Fruit fly (Drosophila melanogaster) whole organism, wandering third instar larva: ENCODE results near the gene Tis11.
A peak's percentile ranks its signal among the peaks of the same experiment; 100 is the strongest.

Source experiments
- Abd-B ChIP-seq: fragments of >200 bp; optimal IDR thresholded peaks from 2 replicates; lab custom pipeline; 2017; ENCODE audit warnings: missing biosample characterization, missing genetic modification characterization
- CG32264 ChIP-seq: fragments of 200-800 bp; sonication (Bioruptor generic); optimal IDR thresholded peaks from 2 replicates; lab custom pipeline; 2016; ENCODE audit warnings: missing biosample characterization, missing genetic modification characterization
- CrebA ChIP-seq: fragments of 200-800 bp; sonication (Bioruptor generic); optimal IDR thresholded peaks from 2 replicates; lab custom pipeline; 2016; ENCODE audit warnings: missing biosample characterization, mild to moderate bottlenecking, missing genetic modification characterization, borderline replicate concordance
- Dfd ChIP-seq: fragments of >200 bp; optimal IDR thresholded peaks from 2 replicates; lab custom pipeline; 2017; ENCODE audit warnings: missing biosample characterization, missing genetic modification characterization
- Dif ChIP-seq: fragments of 200-275, 200-300 bp; sonication (Bioruptor generic); optimal IDR thresholded peaks from 2 replicates; lab custom pipeline; 2018; ENCODE audit warnings: missing biosample characterization, missing genetic modification characterization; ENCODE audit not compliant: partially characterized antibody
- GATAd ChIP-seq: sonication (Bioruptor generic); optimal IDR thresholded peaks from 2 replicates; lab custom pipeline; 2016; ENCODE audit warnings: missing biosample characterization, missing genetic modification characterization
- HLH106 ChIP-seq: fragments of 200-800 bp; optimal IDR thresholded peaks from 3 replicates; lab custom pipeline; 2019; ENCODE audit warnings: missing biosample characterization, mild to moderate bottlenecking, missing genetic modification characterization, moderate library complexity
- Hnf4 ChIP-seq: fragments of 200-800 bp; sonication (Bioruptor generic); optimal IDR thresholded peaks from 2 replicates; lab custom pipeline; 2016; ENCODE audit warnings: missing biosample characterization, mild to moderate bottlenecking, missing genetic modification characterization
- Hr78 ChIP-seq: fragments of >200 bp; optimal IDR thresholded peaks from 2 replicates; lab custom pipeline; 2017; ENCODE audit warnings: missing biosample characterization, missing genetic modification characterization
- Hr83 ChIP-seq: fragments of 200-300 bp; sonication (Bioruptor generic); optimal IDR thresholded peaks from 2 replicates; lab custom pipeline; 2016; ENCODE audit warnings: missing biosample characterization, mild to moderate bottlenecking, missing genetic modification characterization, moderate library complexity; ENCODE audit not compliant: poor library complexity, severe bottlenecking
- Jra ChIP-seq: sonication (Bioruptor generic); optimal IDR thresholded peaks from 2 replicates; lab custom pipeline; 2016; ENCODE audit warnings: missing biosample characterization, missing genetic modification characterization
- Mio ChIP-seq: sonication (Bioruptor generic); optimal IDR thresholded peaks from 2 replicates; lab custom pipeline; 2016; ENCODE audit warnings: missing biosample characterization, missing genetic modification characterization
- Myc ChIP-seq: fragments of >200 bp; optimal IDR thresholded peaks from 2 replicates; lab custom pipeline; 2017
- N ChIP-seq: fragments of >200 bp; optimal IDR thresholded peaks from 2 replicates; lab custom pipeline; 2018; ENCODE audit warnings: missing biosample characterization, missing external identifiers, missing genetic modification characterization
- OdsH ChIP-seq: fragments of 200-800 bp; sonication (Bioruptor generic); optimal IDR thresholded peaks from 2 replicates; lab custom pipeline; 2016; ENCODE audit warnings: missing biosample characterization, mild to moderate bottlenecking, missing genetic modification characterization
- Rel ChIP-seq, 2 experiments: fragments of 200-800 bp; sonication (Bioruptor generic) in 1 of 2; optimal IDR thresholded peaks; 2 replicates in 1 of 2; 3 replicates in 1 of 2; lab custom pipeline; 2016 to 2019; ENCODE audit warnings: mild to moderate bottlenecking in 2 of 2, missing biosample characterization in 2 of 2, missing genetic modification characterization in 2 of 2, moderate library complexity in 1 of 2
- Sp1 ChIP-seq: fragments of 200-800 bp; sonication (Bioruptor generic); optimal IDR thresholded peaks from 3 replicates; lab custom pipeline; 2019; ENCODE audit warnings: missing biosample characterization, mild to moderate bottlenecking, missing genetic modification characterization, moderate library complexity
- Vsx2 ChIP-seq: fragments of 200-300, 225-300 bp; sonication (Bioruptor generic); optimal IDR thresholded peaks from 2 replicates; lab custom pipeline; 2018; ENCODE audit warnings: missing biosample characterization, missing genetic modification characterization; ENCODE audit not compliant: partially characterized antibody
- br ChIP-seq: fragments of 200-800 bp; sonication (Bioruptor generic); optimal IDR thresholded peaks from 2 replicates; lab custom pipeline; 2016; ENCODE audit warnings: missing biosample characterization, missing genetic modification characterization
- brk ChIP-seq: fragments of 200-800 bp; sonication (Bioruptor generic); optimal IDR thresholded peaks from 2 replicates; lab custom pipeline; 2016; ENCODE audit warnings: missing biosample characterization, mild to moderate bottlenecking, missing genetic modification characterization
- dl ChIP-seq, 2 experiments: fragments of 175-275, 200-275 bp in 1 of 2; fragments of 200-275 bp in 1 of 2; sonication (Bioruptor generic); optimal IDR thresholded peaks; lab custom pipeline; 2018; ENCODE audit warnings: mild to moderate bottlenecking in 2 of 2, missing biosample characterization in 2 of 2, missing genetic modification characterization in 2 of 2, moderate library complexity in 2 of 2; ENCODE audit not compliant: partially characterized antibody in 2 of 2, insufficient read depth in 1 of 2
- dmrt93B ChIP-seq: fragments of 200-800 bp; sonication (Bioruptor generic); optimal IDR thresholded peaks from 2 replicates; lab custom pipeline; 2018; ENCODE audit warnings: missing biosample characterization, mild to moderate bottlenecking, missing genetic modification characterization
- dsf ChIP-seq: sonication (Bioruptor generic); optimal IDR thresholded peaks from 2 replicates; lab custom pipeline; 2016; ENCODE audit warnings: missing biosample characterization, missing genetic modification characterization, borderline replicate concordance
- foxo ChIP-seq, 2 experiments: fragments of 200-800 bp; sonication (Bioruptor generic); optimal IDR thresholded peaks; 2 replicates in 1 of 2; 3 replicates in 1 of 2; lab custom pipeline; 2016 to 2017; ENCODE audit warnings: missing biosample characterization in 2 of 2, missing genetic modification characterization in 2 of 2
- fru ChIP-seq: fragments of 200-800 bp; sonication (Bioruptor generic); optimal IDR thresholded peaks from 3 replicates; lab custom pipeline; 2016; ENCODE audit warnings: missing biosample characterization, mild to moderate bottlenecking, missing genetic modification characterization
- h ChIP-seq: fragments of 200-800 bp; sonication (Bioruptor generic); optimal IDR thresholded peaks from 3 replicates; lab custom pipeline; 2016; ENCODE audit warnings: missing biosample characterization, mild to moderate bottlenecking, missing genetic modification characterization
- jim ChIP-seq: fragments of 175-275, 200-325 bp; sonication (Bioruptor generic); optimal IDR thresholded peaks from 2 replicates; lab custom pipeline; 2016; ENCODE audit warnings: missing biosample characterization, mild to moderate bottlenecking, missing genetic modification characterization
- pan ChIP-seq: fragments of >200 bp; optimal IDR thresholded peaks from 2 replicates; lab custom pipeline; 2017
- psq ChIP-seq: fragments of 200-800 bp; sonication (Bioruptor generic); optimal IDR thresholded peaks from 3 replicates; lab custom pipeline; 2017; ENCODE audit warnings: missing biosample characterization, mild to moderate bottlenecking, missing genetic modification characterization, moderate library complexity
- rgr ChIP-seq: fragments of 200-800 bp; sonication (Bioruptor generic); optimal IDR thresholded peaks from 3 replicates; lab custom pipeline; 2016; ENCODE audit warnings: missing biosample characterization, mild to moderate bottlenecking, missing genetic modification characterization
- sage ChIP-seq: fragments of 200-800 bp; sonication (Bioruptor generic); optimal IDR thresholded peaks from 2 replicates; lab custom pipeline; 2016; ENCODE audit warnings: missing biosample characterization, mild to moderate bottlenecking, missing genetic modification characterization
- sv ChIP-seq: fragments of 200-800 bp; sonication (Bioruptor generic); optimal IDR thresholded peaks from 3 replicates; lab custom pipeline; 2016; ENCODE audit warnings: missing biosample characterization, missing genetic modification characterization
- tai ChIP-seq: sonication (Bioruptor generic); optimal IDR thresholded peaks from 2 replicates; lab custom pipeline; 2016; ENCODE audit warnings: missing biosample characterization, missing genetic modification characterization
- usp ChIP-seq: fragments of >200 bp; optimal IDR thresholded peaks from 2 replicates; lab custom pipeline; 2017; ENCODE audit warnings: missing biosample characterization, missing genetic modification characterization
- woc ChIP-seq: sonication (Bioruptor generic); optimal IDR thresholded peaks from 2 replicates; lab custom pipeline; 2016; ENCODE audit warnings: missing biosample characterization, mild to moderate bottlenecking, missing genetic modification characterization

Tis11 gene

dm6 chrX:12653574-12653973, 5.6 kb upstream of the Tis11 start, which contains the start of gene CkIalpha (continued):
- TF ChIP-seq CG32264 (GFP tag; lab: Kevin White, UChicago) (no peak), fru (GFP tag; lab: Kevin White, UChicago) (peak; percentile 64), brk (peak; percentile 41)

DNA sequence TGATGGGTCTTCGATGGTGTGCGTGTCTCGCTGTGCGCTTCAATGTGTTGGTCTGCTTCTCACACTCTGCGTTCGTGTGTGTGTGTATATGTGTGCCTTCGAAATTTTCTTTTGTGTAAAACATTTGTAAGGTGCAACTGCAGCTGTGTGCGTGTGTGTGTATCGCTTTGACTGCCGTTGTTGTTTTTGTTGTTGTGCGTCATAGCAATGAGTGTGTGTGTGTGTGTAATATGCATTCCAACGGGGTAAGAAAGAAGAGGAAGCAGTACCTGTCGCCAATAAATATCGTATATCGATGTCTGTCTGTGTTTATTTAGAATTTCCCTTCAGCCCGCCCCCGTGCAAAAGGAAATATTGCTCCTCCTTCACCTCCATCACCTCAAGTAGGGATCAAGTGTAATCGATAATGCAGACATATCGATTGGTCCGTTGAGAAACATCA, 4.9 kb upstream of the Tis11 start:
- TF ChIP-seq Hnf4 (GFP tag; lab: Kevin White, UChicago) (peak; percentile 31), usp (no peak), Rel (GFP tag; optimal IDR thresholded peaks at IDR 0.05; lab: Kevin White, UChicago) (peak; percentile 2), Rel (tag; optimal IDR thresholded peaks at IDR 0.05; lab: Kevin White, UChicago) (peak; percentile 56), br (GFP tag; lab: Kevin White, UChicago) (peak; percentile 15), Abd-B (GFP tag; lab: Kevin White, UChicago) (no peak), Vsx2 (GFP tag; lab: Kevin White, UChicago) (no peak), dl (GFP tag; optimal IDR thresholded peaks at IDR 0.05; lab: Kevin White, UChicago; ENCODE audit: insufficient read depth in 1 of 2, partially characterized antibody in 2 of 2) (peak in 1 of 2 experiments; percentile 11), Sp1 (GFP tag; lab: Kevin White, UChicago) (peak; percentile 6), dmrt93B (no peak), Jra (peak; percentile 88), h (GFP tag; lab: Kevin White, UChicago) (peak; percentile 11), rgr (peak; percentile 49), Hr83 (GFP tag; lab: Kevin White, UChicago) (peak; percentile 52), HLH106 (tag; lab: Kevin White, UChicago) (no peak), Myc (lab: Kevin White, UChicago) (no peak), OdsH (GFP tag; lab: Kevin White, UChicago) (peak; percentile 2), psq (peak; percentile 66), fru (GFP tag; lab: Kevin White, UChicago) (no peak), woc (GFP tag; lab: Kevin White, UChicago) (peak; percentile 31), Dif (GFP tag; lab: Kevin White, UChicago) (no peak), foxo (GFP tag; optimal IDR thresholded peaks at IDR 0.05; lab: Kevin White, UChicago) (peak in 1 of 2 experiments; percentile 22), N (GFP tag; lab: Kevin White, UChicago) (peak; percentile 91), Hr78 (GFP tag; lab: Kevin White, UChicago) (peak; percentile 20), pan (lab: Kevin White, UChicago) (no peak)
- TF ChIP-seq, all 38 proteins: peak for 15

DNA sequence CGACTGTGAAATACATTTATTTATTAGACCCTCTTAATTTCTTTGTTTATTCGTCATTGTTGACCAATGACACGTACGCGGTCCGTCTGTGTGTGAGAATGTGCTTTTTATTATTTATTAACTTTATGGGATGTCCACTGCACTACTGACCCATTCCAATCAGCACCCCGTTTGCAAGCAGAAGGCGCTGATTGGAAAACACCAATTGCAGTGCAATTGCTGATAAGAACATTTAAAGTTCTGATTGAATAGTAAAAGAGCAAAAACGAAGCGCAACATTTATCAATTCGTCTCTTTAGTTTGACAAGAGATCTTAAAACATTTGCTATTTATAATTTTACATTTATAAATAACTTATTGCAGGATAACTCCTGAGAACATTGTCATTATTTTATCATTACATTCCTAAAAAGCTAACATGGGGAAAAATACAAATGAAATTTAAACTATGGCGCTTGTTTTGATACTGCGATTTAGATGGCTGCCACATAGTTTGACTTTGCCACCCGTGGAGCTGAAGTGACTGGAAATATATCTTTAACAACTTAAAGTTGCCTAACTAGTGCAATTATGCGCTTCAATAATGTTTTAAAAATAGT, 716 bp upstream of the Tis11 start:
- no peak for TF ChIP-seq Mio (GFP tag; lab: Kevin White, UChicago)
- TF ChIP-seq jim (GFP tag; lab: Kevin White, UChicago) = no peak
- no peak for TF ChIP-seq Hr83 (GFP tag; lab: Kevin White, UChicago)
- TF ChIP-seq dsf = no peak
- TF ChIP-seq brk = peak; percentile 12
- no peak for TF ChIP-seq CG32264 (GFP tag; lab: Kevin White, UChicago)
- TF ChIP-seq sv = no peak
- TF ChIP-seq Abd-B (GFP tag; lab: Kevin White, UChicago) = no peak
- TF ChIP-seq psq = no peak
- no peak for TF ChIP-seq HLH106 (tag; lab: Kevin White, UChicago)
- TF ChIP-seq Dfd (GFP tag; lab: Kevin White, UChicago) = no peak
- no peak for TF ChIP-seq rgr
- no peak for TF ChIP-seq OdsH (GFP tag; lab: Kevin White, UChicago)
- no peak for TF ChIP-seq GATAd (GFP tag; lab: Kevin White, UChicago)
- no peak for TF ChIP-seq Rel (GFP tag; optimal IDR thresholded peaks at IDR 0.05; lab: Kevin White, UChicago)
- TF ChIP-seq Rel (tag; optimal IDR thresholded peaks at IDR 0.05; lab: Kevin White, UChicago) = peak; percentile 4
- no peak for TF ChIP-seq Hr78 (GFP tag; lab: Kevin White, UChicago)
- no peak for TF ChIP-seq sage
- TF ChIP-seq tai (GFP tag; lab: Kevin White, UChicago) = no peak
- TF ChIP-seq CrebA (GFP tag; lab: Kevin White, UChicago) = peak; percentile 18
